Fruit fly (Drosophila melanogaster) whole organism, pupa: ENCODE results near the gene KP78a.

Experiments used
- CG15710 ChIP-seq: fragments of 200-800 bp; sonication (Bioruptor generic); optimal IDR thresholded peaks from 2 replicates; lab custom pipeline; 2018; ENCODE audit warnings: missing biosample characterization, mild to moderate bottlenecking, missing genetic modification characterization, moderate library complexity
- Snoo ChIP-seq: fragments of 200-800 bp; sonication (Bioruptor generic); optimal IDR thresholded peaks from 3 replicates; lab custom pipeline; 2017; ENCODE audit warnings: missing biosample characterization, mild to moderate bottlenecking, missing genetic modification characterization, inconsistent platforms
- fd96Ca ChIP-seq: fragments of 200-800 bp; sonication (Bioruptor generic); IDR thresholded peaks from 3 replicates; pipeline ENCODE4 v1.3.6; 2022; ENCODE audit warnings: missing biosample characterization, missing genetic modification characterization

KP78a gene

dm6 chr3R:11302936-11303335 lies 50.0 kb downstream of the KP78a start:
- TF ChIP-seq CG15710 (tag; lab: Kevin White, UChicago) (no peak), Snoo (tag; lab: Kevin White, UChicago) (no peak), fd96Ca (GFP tag; lab: Robert Waterston, UW) (0 out of 3 replicates have a peak, but pooled peaks have one; percentile 23)
